Worm (Caenorhabditis elegans) whole organism, L1 larva: Measurements from ENCODE around the gene M03C11.6.

Experiments used
- C16A3.4 ChIP-seq: fragments of 150-350 bp; optimal IDR thresholded peaks from 2 replicates; lab custom pipeline; 2014; ENCODE audit warnings: missing biosample characterization, missing genetic modification characterization
- aha-1 ChIP-seq: fragments of 150-350 bp; optimal IDR thresholded peaks from 2 replicates; lab custom pipeline; 2014; ENCODE audit warnings: missing biosample characterization, missing genetic modification characterization
- alr-1 ChIP-seq: fragments of 200-800 bp; sonication (Bioruptor generic); optimal IDR thresholded peaks from 2 replicates; lab custom pipeline; 2018; ENCODE audit warnings: borderline replicate concordance, mild to moderate bottlenecking, missing genetic modification characterization, missing compliant biosample characterization
- ama-1 ChIP-seq: fragments of 150-350 bp; optimal IDR thresholded peaks from 2 replicates; lab custom pipeline; 2014
- blmp-1 ChIP-seq: fragments of 150-350 bp; optimal IDR thresholded peaks from 2 replicates; lab custom pipeline; 2014; ENCODE audit warnings: missing biosample characterization, missing genetic modification characterization
- ceh-63 ChIP-seq: fragments of 200-800 bp; sonication (Bioruptor generic); optimal IDR thresholded peaks from 2 replicates; lab custom pipeline; 2018; ENCODE audit warnings: mild to moderate bottlenecking, missing genetic modification characterization, missing compliant biosample characterization
- ceh-8 ChIP-seq: fragments of 200-800 bp; sonication (Bioruptor generic); optimal IDR thresholded peaks from 2 replicates; lab custom pipeline; 2018; ENCODE audit warnings: mild to moderate bottlenecking, missing genetic modification characterization, moderate library complexity, missing compliant biosample characterization
- ceh-82 ChIP-seq, 3 experiments: fragments of 150-350 bp in 1 of 3; sonication (generic microtip) in 2 of 3; optimal IDR thresholded peaks; 2 replicates each; lab custom pipeline; 2014 to 2017; ENCODE audit warnings: missing biosample characterization in 3 of 3, missing genetic modification characterization in 3 of 3
- ceh-88 ChIP-seq: fragments of 200-800 bp; sonication (Bioruptor generic); IDR thresholded peaks from 2 replicates; pipeline ENCODE4 v1.3.6; 2022; ENCODE audit warnings: missing genetic modification characterization, missing compliant biosample characterization
- ces-1 ChIP-seq: fragments of 150-350 bp; optimal IDR thresholded peaks from 2 replicates; lab custom pipeline; 2014; ENCODE audit warnings: missing biosample characterization, missing genetic modification reagents, missing genetic modification characterization
- efl-1 ChIP-seq, 4 experiments: fragments of 150-350 bp; optimal IDR thresholded peaks in 3 of 4; peaks in 1 of 4; 1 replicate in 1 of 4; 2 replicates in 3 of 4; lab custom pipeline; 2014; ENCODE audit warnings: missing biosample characterization in 2 of 4, missing genetic modification characterization in 2 of 4, missing genetic modification reagents in 2 of 4
- efl-3 ChIP-seq: fragments of 200-800 bp; sonication (Bioruptor generic); optimal IDR thresholded peaks from 2 replicates; lab custom pipeline; 2018; ENCODE audit warnings: mild to moderate bottlenecking, missing genetic modification characterization, missing compliant biosample characterization
- egl-13 ChIP-seq: sonication (generic microtip); optimal IDR thresholded peaks from 2 replicates; lab custom pipeline; 2016; ENCODE audit warnings: missing genotype, missing genetic modification reagents, missing genetic modification characterization, missing compliant biosample characterization
- elt-3 ChIP-seq, 6 experiments: fragments of 150-350 bp in 1 of 6; sonication (generic microtip); optimal IDR thresholded peaks; 2 replicates each; lab custom pipeline; 2017 to 2018; ENCODE audit warnings: missing biosample characterization in 6 of 6, missing genetic modification characterization in 6 of 6, inconsistent platforms in 1 of 6
- fkh-10 ChIP-seq: sonication (generic microtip); optimal IDR thresholded peaks from 2 replicates; lab custom pipeline; 2017; ENCODE audit warnings: missing biosample characterization, missing genetic modification reagents, missing genetic modification characterization
- hlh-17 ChIP-seq: fragments of 200-800 bp; sonication (Bioruptor generic); optimal IDR thresholded peaks from 2 replicates; lab custom pipeline; 2018; ENCODE audit warnings: missing genetic modification characterization, mild to moderate bottlenecking, missing compliant biosample characterization, moderate library complexity, borderline replicate concordance
- irx-1 ChIP-seq: sonication (generic microtip); optimal IDR thresholded peaks from 2 replicates; lab custom pipeline; 2016; ENCODE audit warnings: missing genetic modification characterization, missing compliant biosample characterization
- isw-1 ChIP-seq: fragments of 200-800 bp; sonication (Bioruptor generic); IDR thresholded peaks from 2 replicates; pipeline ENCODE4 v1.3.6; 2022; ENCODE audit warnings: missing genetic modification characterization, missing compliant biosample characterization
- jun-1 ChIP-seq: fragments of 150-350 bp; optimal IDR thresholded peaks from 2 replicates; lab custom pipeline; 2014; ENCODE audit warnings: missing biosample characterization, missing genetic modification reagents, missing genetic modification characterization
- lin-13 ChIP-seq: fragments of 150-350 bp; optimal IDR thresholded peaks from 2 replicates; lab custom pipeline; 2014; ENCODE audit warnings: missing biosample characterization, missing genetic modification reagents, missing genetic modification characterization
- lin-15B ChIP-seq: fragments of 150-350 bp; sonication (generic microtip); optimal IDR thresholded peaks from 3 replicates; lab custom pipeline; 2014; ENCODE audit warnings: missing biosample characterization, missing genetic modification characterization
- lin-39 ChIP-seq: fragments of 150-350 bp; optimal IDR thresholded peaks from 2 replicates; lab custom pipeline; 2014; ENCODE audit warnings: missing biosample characterization, missing genetic modification reagents, missing genetic modification characterization
- lsy-2 ChIP-seq, 2 experiments: fragments of 150-350 bp; optimal IDR thresholded peaks; 2 replicates each; lab custom pipeline; 2014; ENCODE audit warnings: missing biosample characterization in 2 of 2, missing genetic modification characterization in 2 of 2
- mdl-1 ChIP-seq, 2 experiments: fragments of 150-350 bp; optimal IDR thresholded peaks; 2 replicates each; lab custom pipeline; 2014 to 2017; ENCODE audit warnings: missing biosample characterization in 2 of 2, missing genetic modification characterization in 2 of 2, inconsistent platforms in 1 of 2
- mef-2 ChIP-seq: fragments of 150-350 bp; optimal IDR thresholded peaks from 2 replicates; lab custom pipeline; 2014; ENCODE audit warnings: missing biosample characterization, missing genetic modification characterization
- nhr-11 ChIP-seq: fragments of 150-350 bp; optimal IDR thresholded peaks from 2 replicates; lab custom pipeline; 2014; ENCODE audit warnings: missing biosample characterization, missing genetic modification characterization
- nhr-12 ChIP-seq: sonication (generic microtip); optimal IDR thresholded peaks from 2 replicates; lab custom pipeline; 2017; ENCODE audit warnings: missing biosample characterization, missing genetic modification characterization
- nhr-20 ChIP-seq: sonication (generic microtip); optimal IDR thresholded peaks from 2 replicates; lab custom pipeline; 2016; ENCODE audit warnings: mild to moderate bottlenecking, missing genetic modification characterization, missing compliant biosample characterization
- nhr-76 ChIP-seq: sonication (generic microtip); optimal IDR thresholded peaks from 2 replicates; lab custom pipeline; 2017; ENCODE audit warnings: missing biosample characterization, missing genetic modification characterization
- nhr-77 ChIP-seq: fragments of 150-350 bp; optimal IDR thresholded peaks from 2 replicates; lab custom pipeline; 2014; ENCODE audit warnings: missing biosample characterization, missing genetic modification characterization
- nhr-85 ChIP-seq: sonication (generic microtip); peaks from one replicate; lab custom pipeline; 2016; ENCODE audit warnings: missing genetic modification characterization, inconsistent platforms, missing compliant biosample characterization
- nhr-90 ChIP-seq: sonication (generic microtip); optimal IDR thresholded peaks from 2 replicates; lab custom pipeline; 2016; ENCODE audit warnings: mild to moderate bottlenecking, missing genetic modification characterization, missing compliant biosample characterization; ENCODE audit not compliant: poor library complexity
- pag-3 ChIP-seq: sonication (generic microtip); optimal IDR thresholded peaks from 2 replicates; lab custom pipeline; 2017; ENCODE audit warnings: missing genetic modification characterization, mild to moderate bottlenecking, missing compliant biosample characterization, antibody characterized with exemption, borderline replicate concordance; ENCODE audit not compliant: insufficient read depth
- pax-3 ChIP-seq: fragments of 200-800 bp; sonication (Bioruptor generic); optimal IDR thresholded peaks from 2 replicates; lab custom pipeline; 2018; ENCODE audit warnings: mild to moderate bottlenecking, missing genetic modification characterization, moderate library complexity, missing compliant biosample characterization
- pqm-1 ChIP-seq: sonication (generic microtip); optimal IDR thresholded peaks from 3 replicates; lab custom pipeline; 2017; ENCODE audit warnings: missing biosample characterization, missing genetic modification characterization
- snu-23 ChIP-seq: sonication (generic microtip); optimal IDR thresholded peaks from 2 replicates; lab custom pipeline; 2016; ENCODE audit warnings: missing genetic modification characterization, missing compliant biosample characterization
- sptf-1 ChIP-seq: fragments of 150-350 bp; optimal IDR thresholded peaks from 2 replicates; lab custom pipeline; 2014; ENCODE audit warnings: missing biosample characterization, missing genetic modification characterization
- sup-37 ChIP-seq: fragments of 200-800 bp; sonication (Bioruptor generic); optimal IDR thresholded peaks from 2 replicates; lab custom pipeline; 2018; ENCODE audit warnings: mild to moderate bottlenecking, missing genetic modification characterization, missing compliant biosample characterization
- swsn-7 ChIP-seq: sonication (generic microtip); optimal IDR thresholded peaks from 2 replicates; lab custom pipeline; 2016; ENCODE audit warnings: missing genetic modification characterization, missing compliant biosample characterization
- tbx-2 ChIP-seq: sonication (generic microtip); optimal IDR thresholded peaks from 2 replicates; lab custom pipeline; 2016; ENCODE audit warnings: missing genetic modification characterization, missing compliant biosample characterization
- tlp-1 ChIP-seq: fragments of 150-350 bp; optimal IDR thresholded peaks from 2 replicates; lab custom pipeline; 2014; ENCODE audit warnings: missing biosample characterization, missing genetic modification characterization
- unc-130 ChIP-seq: fragments of 150-350 bp; optimal IDR thresholded peaks from 2 replicates; lab custom pipeline; 2017; ENCODE audit warnings: missing biosample characterization, missing genetic modification characterization, inconsistent platforms
- unc-62 ChIP-seq: fragments of 150-350 bp; optimal IDR thresholded peaks from 2 replicates; lab custom pipeline; 2014; ENCODE audit warnings: missing biosample characterization, missing genetic modification reagents, missing genetic modification characterization
- unc-86 ChIP-seq: sonication (generic microtip); optimal IDR thresholded peaks from 2 replicates; lab custom pipeline; 2016; ENCODE audit warnings: missing genetic modification characterization, missing compliant biosample characterization
- vab-15 ChIP-seq: sonication (generic microtip); optimal IDR thresholded peaks from 2 replicates; lab custom pipeline; 2017; ENCODE audit warnings: missing genotype, mild to moderate bottlenecking, missing genetic modification characterization, missing compliant biosample characterization
- xbp-1 ChIP-seq: sonication (generic microtip); optimal IDR thresholded peaks from 2 replicates; lab custom pipeline; 2016; ENCODE audit warnings: missing genetic modification characterization, missing compliant biosample characterization
- ztf-4 ChIP-seq: fragments of 150-350 bp; optimal IDR thresholded peaks from 2 replicates; lab custom pipeline; 2014; ENCODE audit warnings: missing biosample characterization, missing genetic modification characterization

The M03C11.6 gene

ce11 chrIII:10463653-10464052 is 39.8 kb upstream of the M03C11.6 start (continued):
- no peak for TF ChIP-seq hlh-17 (GFP tag; lab: Kevin White, UChicago)
- TF ChIP-seq nhr-20 (tag; lab: Kevin White, UChicago) = peak; percentile 17
- TF ChIP-seq unc-86 (tag; lab: Kevin White, UChicago) = no peak
- no peak for TF ChIP-seq nhr-11 (tag; lab: Kevin White, UChicago)
- TF ChIP-seq lin-15B (tag; lab: Kevin White, UChicago) = no peak
- TF ChIP-seq ama-1 = no peak
- no peak for TF ChIP-seq ces-1 (GFP tag; lab: Kevin White, UChicago)
- TF ChIP-seq sup-37 (GFP tag; lab: Kevin White, UChicago) = no peak
- TF ChIP-seq vab-15 (tag; lab: Kevin White, UChicago) = no peak
- no peak for TF ChIP-seq nhr-76 (tag; lab: Kevin White, UChicago)
- TF ChIP-seq snu-23 (GFP tag; lab: Kevin White, UChicago) = peak; percentile 60
- TF ChIP-seq mdl-1 (tag; optimal IDR thresholded peaks at IDR 0.05; lab: Kevin White, UChicago) = peak in 1 of 2 experiments; percentile 31

DNA sequence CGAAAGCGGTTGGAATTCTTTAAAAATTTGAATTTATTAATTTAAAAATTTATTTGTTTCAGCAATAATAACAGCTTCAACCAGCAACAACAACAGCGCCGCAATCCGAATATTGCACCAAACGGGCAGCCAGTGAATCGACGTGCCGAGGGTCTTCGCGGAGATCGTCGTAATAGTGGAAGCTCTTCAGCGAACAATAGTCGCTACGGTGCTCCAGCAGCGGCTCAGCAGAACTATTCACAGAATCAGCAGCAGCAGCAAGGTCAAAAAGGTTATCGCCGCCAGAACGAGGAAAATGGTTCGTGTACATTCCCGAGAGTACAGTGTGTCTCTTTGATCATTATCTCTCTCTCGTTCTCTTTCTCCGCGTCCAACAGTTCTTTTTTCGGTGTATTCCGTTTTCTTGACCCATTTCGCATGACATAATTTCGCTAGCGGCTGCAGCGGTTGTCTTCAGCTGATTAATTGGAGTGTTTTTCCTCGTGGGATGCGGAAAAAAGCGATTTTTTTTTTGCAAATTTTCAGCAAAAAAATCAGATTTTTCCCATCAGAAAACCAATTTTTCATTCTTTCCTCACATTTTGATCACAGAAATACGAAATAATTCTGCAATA is 39.2 kb upstream of the M03C11.6 start:
- no peak for TF ChIP-seq ceh-88 (GFP tag; lab: Robert Waterston, UW)
- no peak for TF ChIP-seq efl-1 (optimal IDR thresholded peaks at IDR 0.05; lab: Kevin White, UChicago)
- TF ChIP-seq efl-1 (GFP tag; optimal IDR thresholded peaks at IDR 0.05 in 1 of 2; lab: Kevin White, UChicago) = peak in 1 of 2 experiments; percentile 68
- no peak for TF ChIP-seq nhr-85 (tag; lab: Kevin White, UChicago)
- peak; percentile 71 for TF ChIP-seq blmp-1 (tag; lab: Kevin White, UChicago)
- TF ChIP-seq, all 84 proteins: peak for 2

ce11 chrIII:10461164-10461546 is 37.3 kb upstream of the M03C11.6 start, which contains the start of gene atx-2:
TSS of gene atx-2 (plus strand) at chrIII:10461389.
- TF ChIP-seq lin-13 (GFP tag; lab: Kevin White, UChicago) = peak; percentile 75
- TF ChIP-seq vab-15 (tag; lab: Kevin White, UChicago) = no peak
- peak; percentile 65 for TF ChIP-seq unc-130 (tag; lab: Kevin White, UChicago)
- no peak for TF ChIP-seq pqm-1 (tag; lab: Kevin White, UChicago)
- no peak for TF ChIP-seq pag-3 (tag; lab: Kevin White, UChicago)
- TF ChIP-seq nhr-90 (tag; lab: Kevin White, UChicago) = peak; percentile 70
- TF ChIP-seq xbp-1 (tag; lab: Kevin White, UChicago) = peak; percentile 71
- TF ChIP-seq hlh-17 (GFP tag; lab: Kevin White, UChicago) = no peak
- peak; percentile 48 for TF ChIP-seq nhr-20 (tag; lab: Kevin White, UChicago)
- no peak for TF ChIP-seq nhr-11 (tag; lab: Kevin White, UChicago)
- peak; percentile 63 for TF ChIP-seq tbx-2 (tag; lab: Kevin White, UChicago)
- no peak for TF ChIP-seq pax-3 (tag; lab: Kevin White, UChicago)
- TF ChIP-seq isw-1 (GFP tag; lab: Robert Waterston, UW) = peak; percentile 65
- peak; percentile 9 for TF ChIP-seq aha-1 (tag; lab: Kevin White, UChicago)
- peak; percentile 68 to 78 (median 73) for TF ChIP-seq ceh-82 (tag; optimal IDR thresholded peaks at IDR 0.05; lab: Kevin White, UChicago)
- peak; percentile 66 for TF ChIP-seq efl-3
- peak; percentile 37 for TF ChIP-seq ceh-8 (GFP tag; lab: Kevin White, UChicago)
- TF ChIP-seq nhr-12 (tag; lab: Kevin White, UChicago) = no peak
- TF ChIP-seq efl-1 (optimal IDR thresholded peaks at IDR 0.05; lab: Kevin White, UChicago) = peak; percentile 75 to 76
- TF ChIP-seq efl-1 (GFP tag; optimal IDR thresholded peaks at IDR 0.05 in 1 of 2; lab: Kevin White, UChicago) = peak; percentile 61 to 97
- peak; percentile 39 for TF ChIP-seq irx-1
- TF ChIP-seq jun-1 (tag; lab: Kevin White, UChicago) = peak; percentile 70
- no peak for TF ChIP-seq ceh-63 (GFP tag; lab: Kevin White, UChicago)
- peak; percentile 65 for TF ChIP-seq ztf-4 (tag; lab: Kevin White, UChicago)
- peak; percentile 19 for TF ChIP-seq lin-39 (tag; lab: Kevin White, UChicago)
- TF ChIP-seq C16A3.4 (tag; lab: Kevin White, UChicago) = peak; percentile 67
- no peak for TF ChIP-seq tlp-1 (tag; lab: Kevin White, UChicago)
- peak; percentile 48 to 77 for TF ChIP-seq lsy-2 (tag; optimal IDR thresholded peaks at IDR 0.05; lab: Kevin White, UChicago)
- peak; percentile 76 for TF ChIP-seq fkh-10 (GFP tag; lab: Kevin White, UChicago)
- TF ChIP-seq alr-1 = no peak
- no peak for TF ChIP-seq sptf-1 (tag; lab: Kevin White, UChicago)
- peak in 1 of 6 experiments; percentile 47 for TF ChIP-seq elt-3 (tag; optimal IDR thresholded peaks at IDR 0.05; lab: Kevin White, UChicago)
- no peak for TF ChIP-seq mef-2 (tag; lab: Kevin White, UChicago)
- TF ChIP-seq nhr-77 (tag; lab: Kevin White, UChicago) = no peak
- no peak for TF ChIP-seq ama-1
- TF ChIP-seq egl-13 (tag; lab: Kevin White, UChicago) = peak; percentile 60
- TF ChIP-seq unc-62 = no peak
- TF ChIP-seq swsn-7 (tag; lab: Kevin White, UChicago) = peak; percentile 81
